Fruit fly (Drosophila melanogaster) whole organism, embryonic: Measurements from ENCODE around the gene Mkp3.
A peak's percentile ranks its signal among the peaks of the same experiment; 100 is the strongest.

Source experiments
- ATbp ChIP-seq: fragments of 200-800 bp; sonication (Bioruptor generic); optimal IDR thresholded peaks from 2 replicates; lab custom pipeline; 2017; ENCODE audit warnings: missing biosample characterization, mild to moderate bottlenecking, missing genetic modification characterization, missing genetic modification reagents
- Abd-B ChIP-seq: fragments of 200-800 bp; sonication (Bioruptor generic); optimal IDR thresholded peaks from 2 replicates; lab custom pipeline; 2018; ENCODE audit warnings: missing biosample characterization, mild to moderate bottlenecking, missing genetic modification characterization, moderate library complexity
- CG10366 ChIP-seq: fragments of 200-800 bp; sonication (Bioruptor generic); IDR thresholded peaks from 2 replicates; pipeline ENCODE4 v1.3.6; 2022; ENCODE audit warnings: missing biosample characterization, missing genetic modification characterization
- CG11085 ChIP-seq: fragments of 200-800 bp; sonication (Bioruptor generic); IDR thresholded peaks from 2 replicates; pipeline ENCODE4 v1.3.6; 2022; ENCODE audit warnings: missing biosample characterization, missing genetic modification characterization
- CG11504 ChIP-seq: fragments of 200-800 bp; sonication (Bioruptor generic); optimal IDR thresholded peaks from 3 replicates; lab custom pipeline; 2019; ENCODE audit warnings: missing biosample characterization, mild to moderate bottlenecking, missing genetic modification characterization, moderate library complexity
- CG12391 ChIP-seq: fragments of 200-800 bp; sonication (Bioruptor generic); optimal IDR thresholded peaks from 3 replicates; lab custom pipeline; 2018; ENCODE audit warnings: missing biosample characterization, mild to moderate bottlenecking, missing genetic modification characterization, moderate library complexity
- CG12659 ChIP-seq: fragments of 200-800 bp; sonication (Bioruptor generic); optimal IDR thresholded peaks from 3 replicates; lab custom pipeline; 2017; ENCODE audit warnings: mild to moderate bottlenecking, missing biosample characterization, missing genetic modification reagents, missing genetic modification characterization
- CG13624 ChIP-seq: fragments of 200-800 bp; sonication (Bioruptor generic); optimal IDR thresholded peaks from 2 replicates; lab custom pipeline; 2016; ENCODE audit warnings: missing biosample characterization, missing genetic modification characterization
- CG1529 ChIP-seq: fragments of 200-800 bp; sonication (Bioruptor generic); optimal IDR thresholded peaks from 3 replicates; lab custom pipeline; 2018; ENCODE audit warnings: missing biosample characterization, missing genetic modification characterization
- CG16863 ChIP-seq: fragments of 200-800 bp; sonication (Bioruptor generic); optimal IDR thresholded peaks from 3 replicates; lab custom pipeline; 2016; ENCODE audit warnings: missing biosample characterization, missing genetic modification characterization
- CG17912 ChIP-seq: fragments of 200-800 bp; sonication (Bioruptor generic); optimal IDR thresholded peaks from 2 replicates; lab custom pipeline; 2018; ENCODE audit warnings: missing biosample characterization, mild to moderate bottlenecking, missing genetic modification characterization
- CG18262 ChIP-seq: fragments of 200-800 bp; optimal IDR thresholded peaks from 3 replicates; lab custom pipeline; 2019; ENCODE audit warnings: missing biosample characterization, mild to moderate bottlenecking, missing genetic modification characterization, moderate library complexity
- CG18476 ChIP-seq: fragments of 200-800 bp; sonication (Bioruptor generic); optimal IDR thresholded peaks from 2 replicates; lab custom pipeline; 2016; ENCODE audit warnings: missing biosample characterization, mild to moderate bottlenecking, missing genetic modification characterization
- CG18619 ChIP-seq: fragments of 200-800 bp; sonication (Bioruptor generic); optimal IDR thresholded peaks from 3 replicates; lab custom pipeline; 2017; ENCODE audit warnings: missing biosample characterization, mild to moderate bottlenecking, missing genetic modification characterization
- CG2875 ChIP-seq: fragments of 200-800 bp; sonication (Bioruptor generic); optimal IDR thresholded peaks from 2 replicates; lab custom pipeline; 2017; ENCODE audit warnings: missing biosample characterization, mild to moderate bottlenecking, missing genetic modification characterization, missing genetic modification reagents
- CG30020 ChIP-seq: fragments of 200-800 bp; optimal IDR thresholded peaks from 2 replicates; lab custom pipeline; 2019; ENCODE audit warnings: missing biosample characterization, mild to moderate bottlenecking, missing genetic modification characterization, moderate library complexity
- CG33557 ChIP-seq: fragments of 200-800 bp; sonication (Bioruptor generic); optimal IDR thresholded peaks from 2 replicates; lab custom pipeline; 2019; ENCODE audit warnings: missing biosample characterization, mild to moderate bottlenecking, missing genetic modification characterization, moderate library complexity
- CG3407 ChIP-seq: fragments of 200-800 bp; sonication (Bioruptor generic); optimal IDR thresholded peaks from 2 replicates; lab custom pipeline; 2018; ENCODE audit warnings: missing biosample characterization, mild to moderate bottlenecking, missing genetic modification characterization
- CG4730 ChIP-seq: fragments of 200-800 bp; sonication (Bioruptor generic); IDR thresholded peaks from 2 replicates; pipeline ENCODE4 v1.3.6; 2022; ENCODE audit warnings: missing biosample characterization, missing genetic modification characterization
- CG6254 ChIP-seq: fragments of 200-800 bp; sonication (Bioruptor generic); optimal IDR thresholded peaks from 3 replicates; lab custom pipeline; 2017; ENCODE audit warnings: mild to moderate bottlenecking, missing biosample characterization, missing genetic modification reagents, missing genetic modification characterization
- Chrac-16 ChIP-seq: fragments of 200-800 bp; sonication (Bioruptor generic); optimal IDR thresholded peaks from 3 replicates; lab custom pipeline; 2016; ENCODE audit warnings: missing biosample characterization, missing genetic modification characterization
- D ChIP-seq, 2 experiments: fragments of 200-800 bp in 1 of 2; fragments of >200 bp in 1 of 2; sonication (Bioruptor generic) in 1 of 2; optimal IDR thresholded peaks; 2 replicates in 1 of 2; 3 replicates in 1 of 2; lab custom pipeline; 2017; ENCODE audit warnings: mild to moderate bottlenecking in 1 of 2, missing biosample characterization in 1 of 2, missing genetic modification characterization in 1 of 2, missing genetic modification reagents in 1 of 2
- D19B ChIP-seq: fragments of 200-800 bp; sonication (Bioruptor generic); optimal IDR thresholded peaks from 2 replicates; lab custom pipeline; 2017; ENCODE audit warnings: missing biosample characterization, mild to moderate bottlenecking, missing genetic modification characterization
- Dbx ChIP-seq: fragments of 200-800 bp; sonication (Bioruptor generic); IDR thresholded peaks from 3 replicates; pipeline ENCODE4 v1.3.6; 2022; ENCODE audit warnings: missing biosample characterization, missing genetic modification characterization
- Dfd ChIP-seq, 2 experiments: fragments of >200 bp; optimal IDR thresholded peaks; 2 replicates each; lab custom pipeline; 2017; ENCODE audit warnings: missing biosample characterization in 2 of 2, missing genetic modification characterization in 2 of 2
- HLH54F ChIP-seq: fragments of 200-800 bp; sonication (Bioruptor generic); optimal IDR thresholded peaks from 3 replicates; lab custom pipeline; 2016; ENCODE audit warnings: missing biosample characterization, missing genetic modification characterization
- Med ChIP-seq: fragments of 200-800 bp; sonication (Bioruptor generic); peaks from one replicate; lab custom pipeline; 2016; ENCODE audit warnings: missing biosample characterization, missing genetic modification characterization, mild to moderate bottlenecking, inconsistent platforms, moderate library complexity
- NfI ChIP-seq: fragments of 200-800 bp; sonication (Bioruptor generic); optimal IDR thresholded peaks from 3 replicates; lab custom pipeline; 2018; ENCODE audit warnings: missing biosample characterization, mild to moderate bottlenecking, missing genetic modification characterization, moderate library complexity
- Oli ChIP-seq: fragments of 200-800 bp; sonication (Bioruptor generic); optimal IDR thresholded peaks from 2 replicates; lab custom pipeline; 2018; ENCODE audit warnings: missing biosample characterization, mild to moderate bottlenecking, missing genetic modification characterization, moderate library complexity
- abd-A ChIP-seq: fragments of 200-800 bp; sonication (Bioruptor generic); optimal IDR thresholded peaks from 3 replicates; lab custom pipeline; 2019; ENCODE audit warnings: missing biosample characterization, mild to moderate bottlenecking, missing genetic modification characterization, moderate library complexity
- az2 ChIP-seq: fragments of 200-800 bp; sonication (Bioruptor generic); optimal IDR thresholded peaks from 3 replicates; lab custom pipeline; 2016; ENCODE audit warnings: missing biosample characterization, missing genetic modification characterization
- chinmo ChIP-seq: fragments of 200-800 bp; sonication (Bioruptor generic); IDR thresholded peaks from 4 replicates; pipeline ENCODE4 v1.3.6; 2022; ENCODE audit warnings: missing biosample characterization, missing genetic modification characterization; ENCODE audit not compliant: partially characterized antibody
- ci ChIP-seq: fragments of 200-800 bp; sonication (Bioruptor generic); IDR thresholded peaks from 3 replicates; pipeline ENCODE4 v1.3.6; 2022; ENCODE audit warnings: missing biosample characterization, missing genetic modification characterization
- dysf ChIP-seq: fragments of 200-800 bp; sonication (Bioruptor generic); IDR thresholded peaks from 3 replicates; pipeline ENCODE4 v1.3.6; 2022; ENCODE audit warnings: missing biosample characterization, missing genetic modification characterization
- ems ChIP-seq: fragments of 200-800 bp; sonication (Bioruptor generic); optimal IDR thresholded peaks from 3 replicates; lab custom pipeline; 2016; ENCODE audit warnings: missing biosample characterization, missing genetic modification characterization
- ewg ChIP-seq: fragments of 200-800 bp; sonication (Bioruptor generic); optimal IDR thresholded peaks from 3 replicates; lab custom pipeline; 2017; ENCODE audit warnings: mild to moderate bottlenecking, missing biosample characterization, missing genetic modification reagents, missing genetic modification characterization
- lilli ChIP-seq: fragments of 200-800 bp; sonication (Bioruptor generic); optimal IDR thresholded peaks from 3 replicates; lab custom pipeline; 2016; ENCODE audit warnings: missing biosample characterization, missing genetic modification characterization
- nmo ChIP-seq: fragments of 200-800 bp; sonication (Bioruptor generic); optimal IDR thresholded peaks from 2 replicates; lab custom pipeline; 2018; ENCODE audit warnings: missing biosample characterization, mild to moderate bottlenecking, missing genetic modification characterization, moderate library complexity
- pan ChIP-seq, 4 experiments: fragments of >200 bp in 3 of 4; fragments of 200-800 bp in 1 of 4; sonication (Bioruptor generic) in 1 of 4; optimal IDR thresholded peaks in 3 of 4; IDR thresholded peaks in 1 of 4; 2 replicates each; pipeline versions ENCODE4 v1.3.6 to Lab custom; 2017 to 2022; ENCODE audit warnings: missing biosample characterization in 2 of 4, missing genetic modification characterization in 2 of 4, mixed read lengths in 1 of 4
- salm ChIP-seq: fragments of 200-800 bp; sonication (Bioruptor generic); optimal IDR thresholded peaks from 2 replicates; lab custom pipeline; 2018; ENCODE audit warnings: missing biosample characterization, mild to moderate bottlenecking, missing genetic modification characterization
- sc ChIP-seq, 3 experiments: fragments of >200 bp in 2 of 3; fragments of 200-800 bp in 1 of 3; sonication (Bioruptor generic) in 1 of 3; optimal IDR thresholded peaks; 2 replicates in 2 of 3; 3 replicates in 1 of 3; lab custom pipeline; 2017; ENCODE audit warnings: mild to moderate bottlenecking in 1 of 3, missing biosample characterization in 1 of 3, missing genetic modification characterization in 1 of 3, missing genetic modification reagents in 1 of 3
- sens ChIP-seq: fragments of 200-800 bp; sonication (Bioruptor generic); peaks from one replicate; lab custom pipeline; 2016; ENCODE audit warnings: missing biosample characterization, missing genetic modification characterization
- sim ChIP-seq: fragments of 200-800 bp; sonication (Bioruptor generic); IDR thresholded peaks from 2 replicates; pipeline ENCODE4 v1.3.6; 2022; ENCODE audit warnings: missing biosample characterization, missing genetic modification characterization
- tio ChIP-seq: fragments of 200-800 bp; sonication (Bioruptor generic); optimal IDR thresholded peaks from 2 replicates; lab custom pipeline; 2017; ENCODE audit warnings: missing biosample characterization, missing genetic modification characterization, inconsistent platforms
- tll ChIP-seq, 2 experiments: fragments of 200-800 bp in 1 of 2; fragments of >200 bp in 1 of 2; sonication (Bioruptor generic) in 1 of 2; optimal IDR thresholded peaks; 2 replicates each; lab custom pipeline; 2017 to 2019; ENCODE audit warnings: missing biosample characterization in 2 of 2, missing genetic modification characterization in 2 of 2, mild to moderate bottlenecking in 1 of 2, moderate library complexity in 1 of 2
- unpg ChIP-seq: fragments of 200-800 bp; sonication (Bioruptor generic); optimal IDR thresholded peaks from 3 replicates; lab custom pipeline; 2018; ENCODE audit warnings: missing biosample characterization, mild to moderate bottlenecking, missing genetic modification characterization, moderate library complexity
- z ChIP-seq: fragments of 200-800 bp; sonication (Bioruptor generic); IDR thresholded peaks from 3 replicates; pipeline ENCODE4 v1.3.6; 2022; ENCODE audit warnings: missing biosample characterization, missing genetic modification characterization

The Mkp3 gene

dm6 chr3L:19041665-19042385 lies 44.4 kb downstream of the Mkp3 start (continued):
- peak; percentile 4 for TF ChIP-seq Chrac-16 (GFP tag; lab: Kevin White, UChicago)
- TF ChIP-seq Dfd (GFP tag; optimal IDR thresholded peaks at IDR 0.05; lab: Kevin White, UChicago): no peak
- no peak for TF ChIP-seq CG11085 (GFP tag; lab: Robert Waterston, UW)
- no peak for TF ChIP-seq NfI (GFP tag; lab: Kevin White, UChicago)
- peak; percentile 14 for TF ChIP-seq ATbp
- TF ChIP-seq sim (GFP tag; lab: Robert Waterston, UW): no peak
- TF ChIP-seq nmo (GFP tag; lab: Kevin White, UChicago): peak; percentile 41
- TF ChIP-seq CG17912 (GFP tag; lab: Kevin White, UChicago): no peak
- peak; percentile 66; the same call in 1 of the 4 replicates for TF ChIP-seq chinmo (GFP tag; lab: Robert Waterston, UW)
- TF ChIP-seq CG18619: no peak
- peak; percentile 26; the same call in 1 of the 3 replicates for TF ChIP-seq dysf (GFP tag; lab: Robert Waterston, UW)
- peak; percentile 4 for TF ChIP-seq CG3407 (GFP tag; lab: Kevin White, UChicago)
- no peak for TF ChIP-seq pan (optimal IDR thresholded peaks at IDR 0.05; lab: Kevin White, UChicago)
- TF ChIP-seq pan (GFP tag; optimal IDR thresholded peaks at IDR 0.05 in 1 of 2, IDR thresholded peaks at IDR 0.05 in 1 of 2): no peak
- TF ChIP-seq sens (GFP tag; lab: Kevin White, UChicago): peak; percentile 83
- TF ChIP-seq CG30020 (tag; lab: Kevin White, UChicago): no peak
- TF ChIP-seq salm (tag; lab: Kevin White, UChicago): peak; percentile 6
- peak; percentile 5 for TF ChIP-seq lilli (GFP tag; lab: Kevin White, UChicago)
- no peak for TF ChIP-seq CG1529 (GFP tag; lab: Kevin White, UChicago)
- TF ChIP-seq az2 (GFP tag; lab: Kevin White, UChicago): peak; percentile 21
- TF ChIP-seq Dbx (GFP tag; lab: Robert Waterston, UW): no peak
- no peak for TF ChIP-seq CG10366
- peak; percentile 5 for TF ChIP-seq CG16863
- TF ChIP-seq CG33557 (GFP tag; lab: Kevin White, UChicago): peak; percentile 15
- TF ChIP-seq CG18476 (GFP tag; lab: Kevin White, UChicago): peak; percentile 2
- no peak for TF ChIP-seq D (optimal IDR thresholded peaks at IDR 0.05; lab: Kevin White, UChicago)
- peak; percentile 51 for TF ChIP-seq D (GFP tag; optimal IDR thresholded peaks at IDR 0.05; lab: Kevin White, UChicago)
- TF ChIP-seq tio (GFP tag; lab: Kevin White, UChicago): peak; percentile 13
- TF ChIP-seq Med: peak; percentile 23
- TF ChIP-seq tll (GFP tag; optimal IDR thresholded peaks at IDR 0.05; lab: Kevin White, UChicago): no peak
- TF ChIP-seq ems (GFP tag; lab: Kevin White, UChicago): peak; percentile 12
- no peak for TF ChIP-seq sc (optimal IDR thresholded peaks at IDR 0.05; lab: Kevin White, UChicago)
- TF ChIP-seq sc (GFP tag; optimal IDR thresholded peaks at IDR 0.05; lab: Kevin White, UChicago): peak; percentile 26
- TF ChIP-seq CG12659 (GFP tag; lab: Kevin White, UChicago): peak; percentile 19
- TF ChIP-seq Abd-B: peak; percentile 2
- peak; percentile 69 for TF ChIP-seq CG11504
- peak; percentile 32 for TF ChIP-seq CG12391 (tag; lab: Kevin White, UChicago)
- TF ChIP-seq z (GFP tag; lab: Robert Waterston, UW): peak; percentile 7; the same call in 1 of the 3 replicates
- no peak for TF ChIP-seq CG4730
- TF ChIP-seq CG6254: peak; percentile 29
- TF ChIP-seq CG18262: peak; percentile 62
- peak; percentile 47 for TF ChIP-seq CG2875
- peak; percentile 64 for TF ChIP-seq Oli (tag; lab: Kevin White, UChicago)
- TF ChIP-seq unpg: peak; percentile 15
- peak; percentile 3 for TF ChIP-seq ewg
- no peak for TF ChIP-seq D19B (GFP tag; lab: Kevin White, UChicago)
- no peak for TF ChIP-seq HLH54F (GFP tag; lab: Kevin White, UChicago)
- TF ChIP-seq ci: 0 out of 3 replicates have a peak, but pooled peaks have one; percentile 8
- TF ChIP-seq CG13624 (GFP tag; lab: Kevin White, UChicago): no peak
- TF ChIP-seq abd-A: no peak
